Worm (Caenorhabditis elegans): Measurements from ENCODE around the gene rimb-1.

Gene rimb-1

ce11 chrIII:1788033-1788432, at the start of gene rimb-1:
Gene rimb-1, plus strand, starts transcription at chrIII:1788333.
- no peak for TF ChIP-seq nhr-19 (GFP tag; conservative IDR thresholded peaks at IDR 0.05)

DNA sequence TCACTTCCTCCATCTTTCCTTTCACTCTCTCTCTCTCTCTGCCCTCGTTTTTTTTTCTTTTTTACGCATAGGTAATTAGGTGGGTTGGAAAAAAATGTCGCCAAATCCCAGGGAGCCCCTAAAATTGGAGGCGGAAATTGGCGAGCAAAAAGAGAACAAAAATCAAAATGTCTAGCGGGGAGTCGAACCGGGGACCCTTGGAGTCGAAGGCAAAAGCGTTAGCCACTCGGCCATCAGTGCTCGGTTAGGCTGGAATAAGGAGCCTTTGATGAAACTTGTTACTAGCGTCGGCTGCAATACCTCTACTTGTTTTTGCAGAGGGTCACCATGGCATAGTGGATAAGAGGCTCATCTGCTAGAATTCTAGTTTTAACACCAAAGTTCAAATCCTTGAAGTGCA, 45.1 kb upstream of the rimb-1 start:
- TF ChIP-seq fkh-8 (tag; optimal IDR thresholded peaks at IDR 0.05): peak; percentile 9
- peak; percentile 57 for TF ChIP-seq lin-14 (GFP tag; optimal IDR thresholded peaks at IDR 0.05)
- TF ChIP-seq elt-2 (tag; optimal IDR thresholded peaks at IDR 0.05): no peak
- TF ChIP-seq ztf-11 (tag; optimal IDR thresholded peaks at IDR 0.05): no peak
- TF ChIP-seq ceh-90 (tag; optimal IDR thresholded peaks at IDR 0.05): no peak
- TF ChIP-seq swsn-7 (tag; optimal IDR thresholded peaks at IDR 0.05): no peak
- TF ChIP-seq hpl-2 (GFP tag; optimal IDR thresholded peaks at IDR 0.05): no peak
- TF ChIP-seq pag-3 (tag; optimal IDR thresholded peaks at IDR 0.05; ENCODE audit: borderline replicate concordance, insufficient read depth): no peak
- no peak for TF ChIP-seq efl-1 (optimal IDR thresholded peaks at IDR 0.05)
- TF ChIP-seq efl-1 (GFP tag; optimal IDR thresholded peaks at IDR 0.05 in 1 of 2): peak in 1 of 2 experiments; percentile 39
- no peak for TF ChIP-seq C34B4.2 (tag; optimal IDR thresholded peaks at IDR 0.05)
- TF ChIP-seq egl-13 (tag; optimal IDR thresholded peaks at IDR 0.05): no peak
- TF ChIP-seq ztf-4 (tag; optimal IDR thresholded peaks at IDR 0.05): no peak
- TF ChIP-seq nhr-71 (tag; optimal IDR thresholded peaks at IDR 0.05): peak; percentile 2
- no peak for TF ChIP-seq ets-5 (GFP tag; IDR thresholded peaks at IDR 0.05)
- TF ChIP-seq zip-4 (GFP tag; optimal IDR thresholded peaks at IDR 0.05): no peak
- no peak for TF ChIP-seq C04F5.9 (tag; optimal IDR thresholded peaks at IDR 0.05)
- no peak for TF ChIP-seq C16A3.4 (tag; optimal IDR thresholded peaks at IDR 0.05)
- TF ChIP-seq nhr-47 (tag; optimal IDR thresholded peaks at IDR 0.05): peak; percentile 11
- TF ChIP-seq dpl-1 (GFP tag; optimal IDR thresholded peaks at IDR 0.05): peak in 1 of 3 experiments; percentile 1
- TF ChIP-seq lin-39 (tag; optimal IDR thresholded peaks at IDR 0.05): no peak
- no peak for TF ChIP-seq aha-1 (tag; optimal IDR thresholded peaks at IDR 0.05)
- no peak for TF ChIP-seq alr-1 (tag; optimal IDR thresholded peaks at IDR 0.05; ENCODE audit: borderline replicate concordance)
- TF ChIP-seq F16B12.6 (tag; optimal IDR thresholded peaks at IDR 0.05): no peak
- no peak for TF ChIP-seq nhr-77 (tag; optimal IDR thresholded peaks at IDR 0.05)
- TF ChIP-seq egl-27 (tag; optimal IDR thresholded peaks at IDR 0.05): no peak
- TF ChIP-seq grh-1 (GFP tag; IDR thresholded peaks at IDR 0.05): no peak
- TF ChIP-seq nhr-12 (tag; optimal IDR thresholded peaks at IDR 0.05): no peak

DNA sequence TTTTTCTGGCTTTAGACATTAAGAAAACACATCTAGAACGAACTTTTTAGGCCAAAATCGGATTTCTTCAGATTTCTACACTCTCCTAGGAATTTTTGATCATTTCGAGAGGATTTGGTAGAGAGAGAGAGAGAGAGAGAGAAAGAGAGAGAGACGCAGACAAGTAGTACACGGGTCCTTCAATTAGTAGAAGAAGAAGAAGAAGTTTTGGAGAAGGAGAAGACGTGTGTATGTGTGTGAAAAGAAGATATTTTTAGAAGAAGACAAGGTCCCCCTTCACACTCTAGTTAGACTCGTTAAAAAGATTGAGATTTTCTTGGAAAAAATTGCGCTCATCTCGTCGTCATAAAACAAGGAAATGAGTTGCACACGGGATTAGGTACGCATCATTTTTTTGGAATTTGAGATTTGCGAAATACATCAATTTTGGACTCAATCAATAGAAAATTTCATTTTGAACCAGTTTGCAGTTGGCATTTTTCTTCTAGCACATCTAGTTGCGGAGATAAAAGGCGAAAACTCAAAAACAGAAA, 44.6 kb upstream of the rimb-1 start:
- TF ChIP-seq rnt-1 (tag; optimal IDR thresholded peaks at IDR 0.05): no peak
- peak; percentile 12 for TF ChIP-seq fkh-10 (GFP tag; optimal IDR thresholded peaks at IDR 0.05)
- TF ChIP-seq nhr-71 (tag; optimal IDR thresholded peaks at IDR 0.05): peak; percentile 31
- no peak for TF ChIP-seq swsn-7 (tag; optimal IDR thresholded peaks at IDR 0.05)
- TF ChIP-seq dpl-1 (GFP tag; optimal IDR thresholded peaks at IDR 0.05): no peak
- no peak for TF ChIP-seq zag-1 (tag; optimal IDR thresholded peaks at IDR 0.05)
- TF ChIP-seq lin-14 (GFP tag; optimal IDR thresholded peaks at IDR 0.05): peak; percentile 66
- peak; percentile 53 for TF ChIP-seq unc-86 (tag; optimal IDR thresholded peaks at IDR 0.05)
- peak; percentile 91 for TF ChIP-seq dsc-1 (tag; optimal IDR thresholded peaks at IDR 0.05)
- TF ChIP-seq hpl-2 (GFP tag; optimal IDR thresholded peaks at IDR 0.05): no peak
- no peak for TF ChIP-seq nhr-84 (tag; optimal IDR thresholded peaks at IDR 0.05)
- TF ChIP-seq ztf-4 (tag; optimal IDR thresholded peaks at IDR 0.05): no peak

ce11 chrIII:1744486-1744885, 43.6 kb upstream of the rimb-1 start:
- no peak for TF ChIP-seq mep-1 (tag; optimal IDR thresholded peaks at IDR 0.05)
- TF ChIP-seq efl-1 (optimal IDR thresholded peaks at IDR 0.05): no peak
- TF ChIP-seq efl-1 (GFP tag; optimal IDR thresholded peaks at IDR 0.05 in 1 of 2): peak in 1 of 2 experiments; percentile 45
- peak; percentile 6 for TF ChIP-seq fkh-10 (GFP tag; optimal IDR thresholded peaks at IDR 0.05)
- peak; percentile 22 for TF ChIP-seq dsc-1 (tag; optimal IDR thresholded peaks at IDR 0.05)
- TF ChIP-seq blmp-1 (tag; optimal IDR thresholded peaks at IDR 0.05): no peak
- TF ChIP-seq nhr-12 (tag; optimal IDR thresholded peaks at IDR 0.05): no peak

Measured in whole organism, L1 larva.